Worm (Caenorhabditis elegans) whole organism, L4 larva: ENCODE results near the gene T07H8.11.

Experiments used
- F26F4.8 ChIP-seq: fragments of 200-800 bp; sonication (Bioruptor generic); conservative IDR thresholded peaks from 2 replicates; pipeline ENCODE4 v1.3.6; 2022; ENCODE audit warnings: missing genetic modification characterization, missing compliant biosample characterization
- F37D6.2 ChIP-seq: sonication (generic microtip); optimal IDR thresholded peaks from 2 replicates; lab custom pipeline; 2016; ENCODE audit warnings: mild to moderate bottlenecking, missing genetic modification characterization, missing compliant biosample characterization
- F49E8.2 ChIP-seq: sonication (generic microtip); optimal IDR thresholded peaks from 2 replicates; lab custom pipeline; 2016; ENCODE audit warnings: missing compliant biosample characterization, mild to moderate bottlenecking, missing genetic modification characterization, borderline replicate concordance
- R02D3.7 ChIP-seq: fragments of 150-350 bp; sonication (generic microtip); optimal IDR thresholded peaks from 3 replicates; lab custom pipeline; 2014; ENCODE audit warnings: missing biosample characterization, missing genetic modification characterization
- Y105C5A.15 ChIP-seq: fragments of 200-800 bp; sonication (Bioruptor generic); IDR thresholded peaks from 2 replicates; pipeline ENCODE4 v1.3.6; 2022; ENCODE audit warnings: missing genetic modification characterization, missing compliant biosample characterization
- Y48G9A.11 ChIP-seq: fragments of 200-800 bp; sonication (Bioruptor generic); IDR thresholded peaks from 2 replicates; pipeline ENCODE4 v1.3.6; 2022; ENCODE audit warnings: missing genetic modification reagents, missing genetic modification characterization, missing compliant biosample characterization
- Y5F2A.4 ChIP-seq: fragments of 200-800 bp; sonication (Bioruptor generic); optimal IDR thresholded peaks from 2 replicates; lab custom pipeline; 2018; ENCODE audit warnings: mild to moderate bottlenecking, missing genetic modification characterization, missing compliant biosample characterization
- attf-4 ChIP-seq: sonication (generic microtip); optimal IDR thresholded peaks from 3 replicates; lab custom pipeline; 2017; ENCODE audit warnings: missing biosample characterization, missing genetic modification characterization
- ceh-28 ChIP-seq: fragments of 150-350 bp; optimal IDR thresholded peaks from 2 replicates; lab custom pipeline; 2014; ENCODE audit warnings: missing biosample characterization, missing genetic modification reagents, missing genetic modification characterization
- cey-2 ChIP-seq: sonication (generic microtip); optimal IDR thresholded peaks from 3 replicates; lab custom pipeline; 2017; ENCODE audit warnings: missing genetic modification characterization, mild to moderate bottlenecking, missing compliant biosample characterization, antibody characterized with exemption, borderline replicate concordance; ENCODE audit not compliant: insufficient read depth
- daf-12 ChIP-seq: fragments of 150-350 bp; optimal IDR thresholded peaks from 2 replicates; lab custom pipeline; 2014; ENCODE audit warnings: missing biosample characterization, missing genetic modification reagents, missing genetic modification characterization
- daf-16 ChIP-seq, 3 experiments: sonication (generic microtip); optimal IDR thresholded peaks; 2 replicates each; lab custom pipeline; 2016 to 2017; ENCODE audit warnings: missing genetic modification characterization in 3 of 3, missing genetic modification reagents in 3 of 3, mild to moderate bottlenecking in 2 of 3, missing compliant biosample characterization in 2 of 3, missing biosample characterization in 1 of 3, moderate library complexity in 1 of 3
- daf-19 ChIP-seq: fragments of 200-800 bp; sonication (Bioruptor generic); conservative IDR thresholded peaks from 2 replicates; pipeline ENCODE4 v1.3.6; 2022; ENCODE audit warnings: missing genetic modification characterization, missing compliant biosample characterization
- dmd-8 ChIP-seq: fragments of 200-800 bp; sonication (Bioruptor generic); IDR thresholded peaks from 2 replicates; pipeline ENCODE4 v1.3.6; 2022; ENCODE audit warnings: missing genetic modification characterization, missing compliant biosample characterization
- dmd-9 ChIP-seq: fragments of 200-800 bp; sonication (Bioruptor generic); IDR thresholded peaks from 2 replicates; pipeline ENCODE4 v1.3.6; 2022; ENCODE audit warnings: missing genetic modification reagents, missing genetic modification characterization, missing compliant biosample characterization
- dpl-1 ChIP-seq: fragments of 150-350 bp; optimal IDR thresholded peaks from 2 replicates; lab custom pipeline; 2014; ENCODE audit warnings: missing biosample characterization, missing genetic modification reagents, missing genetic modification characterization
- dve-1 ChIP-seq: sonication (generic microtip); optimal IDR thresholded peaks from 2 replicates; lab custom pipeline; 2017; ENCODE audit warnings: antibody characterized with exemption, mild to moderate bottlenecking, missing genetic modification characterization, missing compliant biosample characterization; ENCODE audit not compliant: insufficient read depth
- egl-27 ChIP-seq: sonication (generic microtip); optimal IDR thresholded peaks from 3 replicates; lab custom pipeline; 2017; ENCODE audit warnings: missing biosample characterization, missing genetic modification reagents, missing genetic modification characterization
- fkh-10 ChIP-seq: fragments of 150-350 bp; optimal IDR thresholded peaks from 2 replicates; lab custom pipeline; 2014; ENCODE audit warnings: missing biosample characterization, missing genetic modification reagents, missing genetic modification characterization
- gei-8 ChIP-seq: fragments of 200-800 bp; sonication (Bioruptor generic); optimal IDR thresholded peaks from 2 replicates; lab custom pipeline; 2018; ENCODE audit warnings: mild to moderate bottlenecking, missing genetic modification characterization, missing compliant biosample characterization
- hif-1 ChIP-seq, 2 experiments: sonication (generic microtip); optimal IDR thresholded peaks; 2 replicates each; lab custom pipeline; 2016 to 2017; ENCODE audit warnings: missing compliant biosample characterization in 2 of 2, missing genetic modification characterization in 2 of 2, missing genetic modification reagents in 2 of 2, missing genotype in 2 of 2, mild to moderate bottlenecking in 1 of 2
- hlh-11 ChIP-seq: fragments of 200-800 bp; sonication (Bioruptor generic); optimal IDR thresholded peaks from 2 replicates; lab custom pipeline; 2018; ENCODE audit warnings: mild to moderate bottlenecking, missing genetic modification characterization, missing compliant biosample characterization
- hlh-30 ChIP-seq: sonication (generic microtip); optimal IDR thresholded peaks from 2 replicates; lab custom pipeline; 2017; ENCODE audit warnings: antibody characterized with exemption, mild to moderate bottlenecking, missing genetic modification characterization, missing compliant biosample characterization; ENCODE audit not compliant: insufficient read depth
- lim-7 ChIP-seq: fragments of 200-800 bp; sonication (Bioruptor generic); IDR thresholded peaks from 2 replicates; pipeline ENCODE4 v1.3.6; 2022; ENCODE audit warnings: missing genetic modification characterization, missing compliant biosample characterization
- lin-29 ChIP-seq: fragments of 200-800 bp; sonication (Bioruptor generic); IDR thresholded peaks from 2 replicates; pipeline ENCODE4 v1.3.6; 2022; ENCODE audit warnings: missing genetic modification reagents, missing genetic modification characterization, missing compliant biosample characterization
- lin-38 ChIP-seq: fragments of 200-800 bp; sonication (Bioruptor generic); IDR thresholded peaks from 2 replicates; pipeline ENCODE4 v1.3.6; 2022; ENCODE audit warnings: missing genetic modification reagents, missing genetic modification characterization, missing compliant biosample characterization
- lin-39 ChIP-seq: fragments of 150-350 bp; optimal IDR thresholded peaks from 2 replicates; lab custom pipeline; 2014; ENCODE audit warnings: missing biosample characterization, missing genetic modification reagents, missing genetic modification characterization
- lsy-2 ChIP-seq, 2 experiments: fragments of 150-350 bp in 1 of 2; sonication (generic microtip) in 1 of 2; optimal IDR thresholded peaks; 2 replicates each; lab custom pipeline; 2014 to 2017; ENCODE audit warnings: missing biosample characterization in 2 of 2, missing genetic modification characterization in 2 of 2
- madf-5 ChIP-seq, 2 experiments: fragments of 200-800 bp; sonication (Bioruptor generic); IDR thresholded peaks; 2 replicates each; pipeline ENCODE4 v1.3.6; 2022; ENCODE audit warnings: missing compliant biosample characterization in 2 of 2, missing genetic modification characterization in 2 of 2
- mdl-1 ChIP-seq, 2 experiments: fragments of 150-350 bp in 1 of 2; sonication (generic microtip) in 1 of 2; optimal IDR thresholded peaks; 2 replicates each; lab custom pipeline; 2014 to 2017; ENCODE audit warnings: missing biosample characterization in 2 of 2, missing genetic modification characterization in 2 of 2
- mes-2 ChIP-seq: sonication (generic microtip); optimal IDR thresholded peaks from 2 replicates; lab custom pipeline; 2016; ENCODE audit warnings: missing genotype, mild to moderate bottlenecking, missing genetic modification characterization, missing compliant biosample characterization; ENCODE audit not compliant: poor library complexity, severe bottlenecking
- mxl-2 ChIP-seq: fragments of 200-800 bp; sonication (Bioruptor generic); conservative IDR thresholded peaks from 2 replicates; pipeline ENCODE4 v1.3.6; 2022; ENCODE audit warnings: missing genetic modification reagents, missing genetic modification characterization, missing compliant biosample characterization
- mxl-3 ChIP-seq: fragments of 200-800 bp; sonication (Bioruptor generic); optimal IDR thresholded peaks from 2 replicates; lab custom pipeline; 2018; ENCODE audit warnings: mild to moderate bottlenecking, missing genetic modification characterization, missing compliant biosample characterization
- nhr-11 ChIP-seq: fragments of 150-350 bp; optimal IDR thresholded peaks from 2 replicates; lab custom pipeline; 2014; ENCODE audit warnings: missing biosample characterization, missing genetic modification characterization
- nhr-237 ChIP-seq: sonication (generic microtip); optimal IDR thresholded peaks from 2 replicates; lab custom pipeline; 2017; ENCODE audit warnings: missing biosample characterization, missing genetic modification characterization
- nhr-28 ChIP-seq: fragments of 150-350 bp; optimal IDR thresholded peaks from 2 replicates; lab custom pipeline; 2014; ENCODE audit warnings: missing biosample characterization, missing genetic modification characterization
- nhr-41 ChIP-seq: fragments of 200-800 bp; sonication (Bioruptor generic); IDR thresholded peaks from 2 replicates; pipeline ENCODE4 v1.3.6; 2022; ENCODE audit warnings: missing genetic modification reagents, missing genetic modification characterization, missing compliant biosample characterization
- nhr-48 ChIP-seq: sonication (generic microtip); optimal IDR thresholded peaks from 2 replicates; lab custom pipeline; 2016; ENCODE audit warnings: mild to moderate bottlenecking, missing genetic modification characterization, missing compliant biosample characterization
- nhr-6 ChIP-seq: fragments of 150-350 bp; optimal IDR thresholded peaks from 2 replicates; lab custom pipeline; 2014; ENCODE audit warnings: missing biosample characterization, missing genetic modification characterization
- nhr-76 ChIP-seq: fragments of 150-350 bp; optimal IDR thresholded peaks from 2 replicates; lab custom pipeline; 2014; ENCODE audit warnings: missing biosample characterization, missing genetic modification characterization
- pha-4 ChIP-seq, 2 experiments: fragments of 150-350 bp in 1 of 2; fragments of 200-800 bp in 1 of 2; sonication (Bioruptor generic) in 1 of 2; IDR thresholded peaks in 1 of 2; optimal IDR thresholded peaks in 1 of 2; 2 replicates each; pipeline versions ENCODE4 v1.3.6 to Lab custom; 2014 to 2022; ENCODE audit warnings: missing genetic modification characterization in 2 of 2, missing genetic modification reagents in 2 of 2, missing biosample characterization in 1 of 2, missing compliant biosample characterization in 1 of 2
- php-3 ChIP-seq: fragments of 200-800 bp; sonication (Bioruptor generic); IDR thresholded peaks from 2 replicates; pipeline ENCODE4 v1.3.6; 2022; ENCODE audit warnings: missing genetic modification reagents, missing genetic modification characterization, missing compliant biosample characterization
- pqm-1 ChIP-seq: sonication (generic microtip); optimal IDR thresholded peaks from 2 replicates; lab custom pipeline; 2017; ENCODE audit warnings: missing biosample characterization, missing genetic modification characterization
- rbr-2 ChIP-seq: sonication (generic microtip); optimal IDR thresholded peaks from 2 replicates; lab custom pipeline; 2016; ENCODE audit warnings: missing genotype, missing genetic modification characterization, missing compliant biosample characterization
- saeg-2 ChIP-seq: fragments of 200-800 bp; sonication (Bioruptor generic); IDR thresholded peaks from 2 replicates; pipeline ENCODE4 v1.3.6; 2022; ENCODE audit warnings: missing genetic modification reagents, missing genetic modification characterization, missing compliant biosample characterization
- unc-39 ChIP-seq: sonication (generic microtip); optimal IDR thresholded peaks from 2 replicates; lab custom pipeline; 2017; ENCODE audit warnings: missing biosample characterization, missing genetic modification characterization
- zfp-2 ChIP-seq: sonication (generic microtip); optimal IDR thresholded peaks from 2 replicates; lab custom pipeline; 2016; ENCODE audit warnings: mild to moderate bottlenecking, missing genetic modification characterization, missing compliant biosample characterization
- zfp-3 ChIP-seq: fragments of 200-800 bp; sonication (Bioruptor generic); conservative IDR thresholded peaks from 2 replicates; pipeline ENCODE4 v1.3.6; 2022; ENCODE audit warnings: missing genetic modification reagents, missing genetic modification characterization, missing compliant biosample characterization
- ztf-7 ChIP-seq: fragments of 150-350 bp; optimal IDR thresholded peaks from 2 replicates; lab custom pipeline; 2014; ENCODE audit warnings: missing biosample characterization, missing genetic modification characterization

Gene T07H8.11

DNA sequence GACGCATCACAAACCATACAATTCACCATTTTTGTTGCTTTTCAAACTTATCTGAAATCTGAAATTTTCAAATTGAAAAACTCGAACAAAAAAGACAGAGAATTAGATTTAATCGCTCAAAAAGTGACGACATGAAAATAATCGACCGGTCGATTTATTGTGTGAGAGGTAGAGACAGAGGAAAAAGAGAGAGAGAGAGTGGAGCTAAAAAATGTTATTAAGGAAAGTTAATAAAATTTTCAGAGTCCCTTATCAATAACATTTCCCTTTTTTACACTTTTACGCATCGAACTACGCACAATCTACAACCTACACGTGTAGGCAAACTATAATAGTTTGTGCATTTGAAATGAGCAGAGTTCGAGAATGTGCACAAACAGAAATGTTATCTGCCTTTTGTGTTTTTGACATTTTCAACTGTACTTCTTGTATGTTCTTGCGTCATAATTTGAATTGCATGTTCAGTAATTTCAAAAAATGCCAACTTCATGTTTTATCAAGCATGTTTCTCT lies 45.9 kb upstream of the T07H8.11 start, which contains the start of gene nhr-107 (continued):
- TF ChIP-seq nhr-11 (no peak), dve-1 (tag; lab: Kevin White, UChicago) (peak; percentile 24), fkh-10 (GFP tag; lab: Kevin White, UChicago) (no peak), nhr-48 (tag; lab: Kevin White, UChicago) (no peak), nhr-76 (tag; lab: Kevin White, UChicago) (no peak), egl-27 (tag; lab: Kevin White, UChicago) (no peak), R02D3.7 (tag; lab: Kevin White, UChicago) (no peak), madf-5 (GFP tag; IDR thresholded peaks at IDR 0.05; lab: Robert Waterston, UW) (no peak), F37D6.2 (tag; lab: Kevin White, UChicago) (no peak), unc-39 (tag; lab: Kevin White, UChicago) (no peak), mxl-2 (GFP tag; lab: Robert Waterston, UW) (no peak), zfp-2 (tag; lab: Kevin White, UChicago) (no peak), ztf-7 (tag; lab: Kevin White, UChicago) (no peak), ceh-28 (no peak), nhr-41 (no peak), Y105C5A.15 (GFP tag; lab: Robert Waterston, UW) (no peak), php-3 (peak; percentile 18; the same call in 1 of the 2 replicates), zfp-3 (GFP tag; lab: Robert Waterston, UW) (no peak), lin-38 (GFP tag; lab: Robert Waterston, UW) (no peak), mxl-3 (GFP tag; lab: Kevin White, UChicago) (no peak), dmd-9 (GFP tag; lab: Robert Waterston, UW) (no peak), saeg-2 (no peak), gei-8 (GFP tag; lab: Kevin White, UChicago) (no peak), lin-39 (no peak), nhr-237 (tag; lab: Kevin White, UChicago) (no peak), pqm-1 (no peak), nhr-28 (peak; percentile 96), lsy-2 (tag; optimal IDR thresholded peaks at IDR 0.05; lab: Kevin White, UChicago) (peak in 1 of 2 experiments; percentile 19), attf-4 (tag; lab: Kevin White, UChicago) (no peak), hlh-11 (tag; lab: Kevin White, UChicago) (no peak), cey-2 (no peak), Y48G9A.11 (no peak), mdl-1 (tag; optimal IDR thresholded peaks at IDR 0.05; lab: Kevin White, UChicago) (no peak), lin-29 (no peak)

DNA sequence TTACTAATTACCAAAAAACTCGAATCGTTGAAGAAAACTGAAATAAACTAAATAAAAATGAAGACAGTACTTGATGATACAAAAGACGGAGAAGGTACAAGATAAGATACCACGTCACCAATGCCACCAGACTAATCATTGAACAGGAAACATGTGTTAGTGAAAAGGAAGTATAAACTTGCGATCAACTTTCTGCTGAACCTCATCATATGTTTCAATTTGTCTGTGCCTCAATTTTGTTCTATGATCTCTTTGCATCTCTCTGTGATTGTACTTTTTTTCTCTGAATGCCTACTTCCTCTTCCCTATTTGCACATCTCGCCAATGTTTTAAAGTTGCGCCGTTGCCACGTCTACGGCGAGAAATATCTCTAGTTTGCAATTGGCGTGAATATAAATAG lies 42.8 kb upstream of the T07H8.11 start:
- peak; percentile 88 for TF ChIP-seq hlh-30 (tag; lab: Kevin White, UChicago)
- TF ChIP-seq Y105C5A.15 (GFP tag; lab: Robert Waterston, UW), result no peak
- TF ChIP-seq Y5F2A.4 (GFP tag; lab: Kevin White, UChicago), result no peak
- no peak for TF ChIP-seq pha-4 (GFP tag; IDR thresholded peaks at IDR 0.05; lab: Robert Waterston, UW)
- TF ChIP-seq pha-4 (tag; optimal IDR thresholded peaks at IDR 0.05; lab: Kevin White, UChicago), result no peak
- TF ChIP-seq dmd-8 (GFP tag; lab: Robert Waterston, UW), result no peak
- no peak for TF ChIP-seq lim-7
- peak; percentile 77 for TF ChIP-seq dve-1 (tag; lab: Kevin White, UChicago)
- no peak for TF ChIP-seq F26F4.8 (GFP tag; lab: Robert Waterston, UW)
- peak; percentile 18 for TF ChIP-seq mes-2 (tag; lab: Kevin White, UChicago)
- TF ChIP-seq cey-2, result peak; percentile 79
- no peak for TF ChIP-seq rbr-2 (tag; lab: Kevin White, UChicago)
- no peak for TF ChIP-seq saeg-2
- peak; percentile 58 for TF ChIP-seq hlh-11 (tag; lab: Kevin White, UChicago)
- peak in 1 of 2 experiments; percentile 49 for TF ChIP-seq hif-1 (tag; optimal IDR thresholded peaks at IDR 0.05; lab: Kevin White, UChicago)
- peak; percentile 41 for TF ChIP-seq nhr-6 (tag; lab: Kevin White, UChicago)
- TF ChIP-seq daf-16 (GFP tag; optimal IDR thresholded peaks at IDR 0.05; lab: Kevin White, UChicago), result no peak
- TF ChIP-seq daf-16 (tag; optimal IDR thresholded peaks at IDR 0.05; lab: Kevin White, UChicago), result peak; percentile 27
- TF ChIP-seq F49E8.2, result no peak
- peak; percentile 5 for TF ChIP-seq pqm-1
- no peak for TF ChIP-seq daf-19 (GFP tag; lab: Robert Waterston, UW)
- no peak for TF ChIP-seq daf-12
- TF ChIP-seq dpl-1 (GFP tag; lab: Kevin White, UChicago), result peak; percentile 17
- peak; percentile 47 for TF ChIP-seq gei-8 (GFP tag; lab: Kevin White, UChicago)
